Worm (Caenorhabditis elegans): ENCODE data around the gene F32E10.5.

DNA sequence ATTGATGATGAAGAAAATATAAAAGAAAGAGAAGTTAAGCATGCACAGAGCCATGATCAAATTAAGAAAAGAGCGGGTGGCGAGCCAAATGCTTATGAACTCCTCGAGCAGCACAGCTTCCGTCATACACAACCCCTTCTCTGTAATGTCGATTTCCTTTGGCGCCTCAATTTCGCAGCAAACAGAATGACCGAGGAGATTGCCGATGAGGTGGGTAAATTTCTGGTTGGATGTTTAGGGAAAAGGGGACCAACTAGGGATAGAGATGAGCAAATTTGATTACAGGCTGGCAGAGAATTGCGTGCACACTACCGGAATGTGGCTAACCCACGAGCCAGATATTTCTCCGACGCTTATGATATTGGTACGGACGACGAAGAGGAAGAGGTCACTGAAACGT, 27.2 kb upstream of the F32E10.5 start:
- TF ChIP-seq ama-1 (optimal IDR thresholded peaks at IDR 0.05) (no peak), nhr-77 (tag; optimal IDR thresholded peaks at IDR 0.05) (no peak)

Data from whole organism, L4 larva.